Fruit fly (Drosophila melanogaster) whole organism, prepupa: Measurements from ENCODE around the gene CG17349.

Experiments
- Blimp-1 ChIP-seq: fragments of 200-800 bp; sonication (Bioruptor generic); optimal IDR thresholded peaks from 3 replicates; lab custom pipeline; 2017; ENCODE audit warnings: missing biosample characterization, missing genetic modification characterization, mild to moderate bottlenecking, moderate library complexity, missing genetic modification reagents
- CG10631 ChIP-seq: fragments of 200-800 bp; sonication (Bioruptor generic); optimal IDR thresholded peaks from 2 replicates; lab custom pipeline; 2016; ENCODE audit warnings: missing biosample characterization, missing genetic modification characterization
- CG10669 ChIP-seq: fragments of 200-800 bp; sonication (Bioruptor generic); optimal IDR thresholded peaks from 3 replicates; lab custom pipeline; 2018; ENCODE audit warnings: missing biosample characterization, mild to moderate bottlenecking, missing genetic modification characterization, moderate library complexity
- CG11902 ChIP-seq: fragments of 200-800 bp; sonication (Bioruptor generic); optimal IDR thresholded peaks from 3 replicates; lab custom pipeline; 2016; ENCODE audit warnings: missing biosample characterization, missing genetic modification characterization
- CG1621 ChIP-seq: fragments of 200-800 bp; sonication (Bioruptor generic); optimal IDR thresholded peaks from 3 replicates; lab custom pipeline; 2018; ENCODE audit warnings: missing biosample characterization, mild to moderate bottlenecking, missing genetic modification characterization
- CG16779 ChIP-seq: fragments of 200-800 bp; sonication (Bioruptor generic); optimal IDR thresholded peaks from 3 replicates; lab custom pipeline; 2017; ENCODE audit warnings: missing biosample characterization, mild to moderate bottlenecking, missing genetic modification characterization
- CG3032 ChIP-seq: fragments of 200-800 bp; optimal IDR thresholded peaks from 2 replicates; lab custom pipeline; 2019; ENCODE audit warnings: missing biosample characterization, mild to moderate bottlenecking, missing genetic modification characterization, moderate library complexity
- CG31627 ChIP-seq: fragments of 200-800 bp; sonication (Bioruptor generic); optimal IDR thresholded peaks from 3 replicates; lab custom pipeline; 2016; ENCODE audit warnings: missing biosample characterization, missing genetic modification characterization
- CG32006 ChIP-seq: fragments of 200-800 bp; sonication (Bioruptor generic); optimal IDR thresholded peaks from 3 replicates; lab custom pipeline; 2017; ENCODE audit warnings: missing biosample characterization, mild to moderate bottlenecking, missing genetic modification characterization
- CG3919 ChIP-seq: fragments of 200-800 bp; sonication (Bioruptor generic); optimal IDR thresholded peaks from 3 replicates; lab custom pipeline; 2016; ENCODE audit warnings: missing biosample characterization, missing genetic modification characterization
- CG4318 ChIP-seq: fragments of 200-800 bp; sonication (Bioruptor generic); optimal IDR thresholded peaks from 3 replicates; lab custom pipeline; 2017; ENCODE audit warnings: missing biosample characterization, mild to moderate bottlenecking, missing genetic modification characterization
- CG6163 ChIP-seq: fragments of 200-800 bp; sonication (Bioruptor generic); IDR thresholded peaks from 3 replicates; pipeline ENCODE4 v1.3.6; 2022; ENCODE audit warnings: missing biosample characterization, missing genetic modification characterization
- CG6792 ChIP-seq: fragments of 200-800 bp; sonication (Bioruptor generic); optimal IDR thresholded peaks from 3 replicates; lab custom pipeline; 2016; ENCODE audit warnings: missing biosample characterization, missing genetic modification characterization
- CG6808 ChIP-seq: fragments of 200-800 bp; sonication (Bioruptor generic); optimal IDR thresholded peaks from 3 replicates; lab custom pipeline; 2017; ENCODE audit warnings: missing biosample characterization, missing genetic modification characterization, mild to moderate bottlenecking, moderate library complexity, missing genetic modification reagents
- CG6854 ChIP-seq: fragments of 200-800 bp; sonication (Bioruptor generic); optimal IDR thresholded peaks from 2 replicates; lab custom pipeline; 2017; ENCODE audit warnings: missing biosample characterization, mild to moderate bottlenecking, missing genetic modification characterization
- CG8119 ChIP-seq: fragments of 200-800 bp; sonication (Bioruptor generic); IDR thresholded peaks from 3 replicates; pipeline ENCODE4 v1.3.6; 2022; ENCODE audit warnings: missing biosample characterization, missing genetic modification characterization
- CG8319 ChIP-seq: fragments of 200-800 bp; sonication (Bioruptor generic); optimal IDR thresholded peaks from 3 replicates; lab custom pipeline; 2016; ENCODE audit warnings: missing biosample characterization, missing genetic modification characterization
- CG8632 ChIP-seq: fragments of 200-800 bp; sonication (Bioruptor generic); optimal IDR thresholded peaks from 3 replicates; lab custom pipeline; 2016; ENCODE audit warnings: missing biosample characterization, missing genetic modification characterization
- Eip78C ChIP-seq: fragments of 200-800 bp; sonication (Bioruptor generic); peaks from one replicate; lab custom pipeline; 2016; ENCODE audit warnings: missing biosample characterization, missing genetic modification characterization
- Gug ChIP-seq: fragments of 200-800 bp; sonication (Bioruptor generic); IDR thresholded peaks from 2 replicates; pipeline ENCODE4 v1.3.6; 2022; ENCODE audit warnings: missing biosample characterization, missing genetic modification characterization
- Hr39 ChIP-seq: fragments of 200-800 bp; sonication (Bioruptor generic); optimal IDR thresholded peaks from 2 replicates; lab custom pipeline; 2016; ENCODE audit warnings: missing biosample characterization, missing genetic modification characterization
- Hr4 ChIP-seq: fragments of 200-800 bp; sonication (Bioruptor generic); optimal IDR thresholded peaks from 3 replicates; lab custom pipeline; 2016; ENCODE audit warnings: missing biosample characterization, missing genetic modification characterization
- Met ChIP-seq: fragments of 200-800 bp; sonication (Bioruptor generic); optimal IDR thresholded peaks from 3 replicates; lab custom pipeline; 2016; ENCODE audit warnings: missing biosample characterization, missing genetic modification characterization
- OdsH ChIP-seq: fragments of 200-800 bp; sonication (Bioruptor generic); optimal IDR thresholded peaks from 3 replicates; lab custom pipeline; 2016; ENCODE audit warnings: missing biosample characterization, missing genetic modification characterization
- Smox ChIP-seq: fragments of 200-800 bp; sonication (Bioruptor generic); optimal IDR thresholded peaks from 3 replicates; lab custom pipeline; 2016; ENCODE audit warnings: missing biosample characterization, missing genetic modification characterization
- Sox102F ChIP-seq: fragments of 200-800 bp; sonication (Bioruptor generic); optimal IDR thresholded peaks from 2 replicates; lab custom pipeline; 2016; ENCODE audit warnings: missing biosample characterization, mild to moderate bottlenecking, missing genetic modification characterization
- Sox14 ChIP-seq: fragments of 200-800 bp; sonication (Bioruptor generic); optimal IDR thresholded peaks from 3 replicates; lab custom pipeline; 2016; ENCODE audit warnings: missing biosample characterization, missing genetic modification characterization
- dac ChIP-seq: fragments of 200-800 bp; sonication (Bioruptor generic); optimal IDR thresholded peaks from 2 replicates; lab custom pipeline; 2017; ENCODE audit warnings: missing biosample characterization, mild to moderate bottlenecking, missing genetic modification characterization
- dsx ChIP-seq: fragments of 200-800 bp; optimal IDR thresholded peaks from 3 replicates; lab custom pipeline; 2019; ENCODE audit warnings: missing biosample characterization, mild to moderate bottlenecking, missing genetic modification characterization, moderate library complexity; ENCODE audit not compliant: poor library complexity, severe bottlenecking
- eg ChIP-seq: fragments of 200-800 bp; sonication (Bioruptor generic); IDR thresholded peaks from 3 replicates; pipeline ENCODE4 v1.3.6; 2022; ENCODE audit warnings: missing biosample characterization, missing genetic modification characterization
- esn ChIP-seq: fragments of 200-800 bp; sonication (Bioruptor generic); optimal IDR thresholded peaks from 2 replicates; lab custom pipeline; 2016; ENCODE audit warnings: missing biosample characterization, mild to moderate bottlenecking, missing genetic modification characterization, moderate library complexity
- fd59A ChIP-seq: fragments of 200-800 bp; sonication (Bioruptor generic); optimal IDR thresholded peaks from 2 replicates; lab custom pipeline; 2017; ENCODE audit warnings: missing biosample characterization, mild to moderate bottlenecking, missing genetic modification characterization, missing genetic modification reagents
- fkh ChIP-seq: fragments of 200-800 bp; sonication (Bioruptor generic); optimal IDR thresholded peaks from 3 replicates; lab custom pipeline; 2017; ENCODE audit warnings: missing biosample characterization, mild to moderate bottlenecking, missing genetic modification characterization, moderate library complexity
- spab ChIP-seq: fragments of 200-800 bp; sonication (Bioruptor generic); optimal IDR thresholded peaks from 2 replicates; lab custom pipeline; 2017; ENCODE audit warnings: missing biosample characterization, mild to moderate bottlenecking, missing genetic modification characterization, missing genetic modification reagents
- svp ChIP-seq: fragments of 200-800 bp; sonication (Bioruptor generic); peaks from one replicate; lab custom pipeline; 2016; ENCODE audit warnings: missing biosample characterization, missing genetic modification characterization
- vri ChIP-seq: fragments of 200-800 bp; sonication (Bioruptor generic); optimal IDR thresholded peaks from 3 replicates; lab custom pipeline; 2016; ENCODE audit warnings: missing biosample characterization, mild to moderate bottlenecking, missing genetic modification characterization

CG17349 gene

dm6 chr2L:19361632-19362142 lies 8.6 kb upstream of the CG17349 start (continued):
- TF ChIP-seq CG32006 (GFP tag; lab: Kevin White, UChicago) (peak; percentile 71), Hr39 (GFP tag; lab: Kevin White, UChicago) (peak; percentile 78), CG6792 (GFP tag; lab: Kevin White, UChicago) (peak; percentile 79), dac (GFP tag; lab: Kevin White, UChicago) (no peak), CG3919 (GFP tag; lab: Kevin White, UChicago) (peak; percentile 67), Eip78C (GFP tag; lab: Kevin White, UChicago) (peak; percentile 90), spab (GFP tag; lab: Kevin White, UChicago) (peak; percentile 50), eg (0 out of 3 replicates have a peak, but pooled peaks have one; percentile 37), fkh (GFP tag; lab: Kevin White, UChicago) (no peak)

dm6 chr2L:19362734-19363363 lies 7.4 kb upstream of the CG17349 start, which contains the start of gene dnt:
Gene dnt (minus strand): TSS chr2L:19363227.
- TF ChIP-seq svp (GFP tag; lab: Kevin White, UChicago) = peak; percentile 74
- TF ChIP-seq Eip78C (GFP tag; lab: Kevin White, UChicago) = peak; percentile 27
- TF ChIP-seq CG8632 (GFP tag; lab: Kevin White, UChicago) = no peak
- TF ChIP-seq CG6854 (GFP tag; lab: Kevin White, UChicago) = peak; percentile 18

dm6 chr2L:19363530-19363929 lies 6.7 kb upstream of the CG17349 start:
- TF ChIP-seq Hr4 (GFP tag; lab: Kevin White, UChicago) (peak; percentile 11), CG3032 (no peak), eg (0 out of 3 replicates have a peak, but pooled peaks have one; percentile 31), Sox102F (GFP tag; lab: Kevin White, UChicago) (peak; percentile 41), fkh (GFP tag; lab: Kevin White, UChicago) (peak; percentile 60), Hr39 (GFP tag; lab: Kevin White, UChicago) (no peak), Met (GFP tag; lab: Kevin White, UChicago) (peak; percentile 29), CG31627 (GFP tag; lab: Kevin White, UChicago) (peak; percentile 14), CG32006 (GFP tag; lab: Kevin White, UChicago) (peak; percentile 25), Smox (peak; percentile 22), Blimp-1 (GFP tag; lab: Kevin White, UChicago) (no peak), svp (GFP tag; lab: Kevin White, UChicago) (peak; percentile 70), CG6808 (GFP tag; lab: Kevin White, UChicago) (peak; percentile 8), OdsH (no peak), CG1621 (tag; lab: Kevin White, UChicago) (peak; percentile 22), esn (peak; percentile 31), dsx (GFP tag; lab: Kevin White, UChicago) (peak; percentile 90), CG8119 (GFP tag; lab: Robert Waterston, UW) (no peak), CG8319 (GFP tag; lab: Kevin White, UChicago) (no peak), Eip78C (GFP tag; lab: Kevin White, UChicago) (peak; percentile 70), vri (GFP tag; lab: Kevin White, UChicago) (no peak), CG16779 (tag; lab: Kevin White, UChicago) (no peak), Gug (GFP tag; lab: Robert Waterston, UW) (no peak), CG10631 (GFP tag; lab: Kevin White, UChicago) (peak; percentile 11), CG3919 (GFP tag; lab: Kevin White, UChicago) (peak; percentile 67), CG11902 (GFP tag; lab: Kevin White, UChicago) (no peak), CG6163 (GFP tag; lab: Robert Waterston, UW) (0 out of 3 replicates have a peak, but pooled peaks have one; percentile 6), CG10669 (GFP tag; lab: Kevin White, UChicago) (no peak), CG4318 (GFP tag; lab: Kevin White, UChicago) (no peak), fd59A (GFP tag; lab: Kevin White, UChicago) (no peak), Sox14 (GFP tag; lab: Kevin White, UChicago) (no peak)
